Worm (Caenorhabditis elegans) whole organism, L4/young adult: ENCODE data around the gene ech-6.

Experiments used
- W03F9.2 ChIP-seq: fragments of 150-350 bp; optimal IDR thresholded peaks from 2 replicates; lab custom pipeline; 2014; ENCODE audit warnings: missing biosample characterization, missing genetic modification characterization
- dao-5 ChIP-seq: sonication (generic microtip); optimal IDR thresholded peaks from 2 replicates; lab custom pipeline; 2016; ENCODE audit warnings: missing genotype, missing genetic modification characterization, moderate library complexity, missing compliant biosample characterization
- him-1 ChIP-seq: sonication (generic microtip); optimal IDR thresholded peaks from 2 replicates; lab custom pipeline; 2016; ENCODE audit warnings: missing genotype, missing genetic modification reagents, missing genetic modification characterization, missing compliant biosample characterization

ce11 chrIII:9703747-9704605 lies 48.7 kb downstream of the ech-6 start:
- TF ChIP-seq W03F9.2 (tag; lab: Kevin White, UChicago) (no peak), dao-5 (peak; percentile 45), him-1 (tag; lab: Kevin White, UChicago) (no peak)
